Worm (Caenorhabditis elegans) whole organism, late embryonic: ENCODE measurements around the gene C50D2.7.

Experiments
- K02D7.2 ChIP-seq: sonication (generic microtip); optimal IDR thresholded peaks from 2 replicates; lab custom pipeline; 2017; ENCODE audit warnings: mild to moderate bottlenecking, missing genetic modification characterization, missing compliant biosample characterization
- K09A11.1 ChIP-seq: sonication (generic microtip); optimal IDR thresholded peaks from 2 replicates; lab custom pipeline; 2017; ENCODE audit warnings: antibody characterized with exemption, mild to moderate bottlenecking, missing genetic modification characterization, missing compliant biosample characterization; ENCODE audit not compliant: insufficient read depth
- ceh-2 ChIP-seq: sonication (generic microtip); optimal IDR thresholded peaks from 2 replicates; lab custom pipeline; 2016; ENCODE audit warnings: missing genotype, missing genetic modification characterization, missing compliant biosample characterization
- ceh-48 ChIP-seq: sonication (generic microtip); optimal IDR thresholded peaks from 2 replicates; lab custom pipeline; 2016; ENCODE audit warnings: missing genetic modification characterization, inconsistent platforms, missing compliant biosample characterization
- dve-1 ChIP-seq: sonication (generic microtip); optimal IDR thresholded peaks from 2 replicates; lab custom pipeline; 2017; ENCODE audit warnings: antibody characterized with exemption, mild to moderate bottlenecking, missing genetic modification characterization, missing compliant biosample characterization
- elt-4 ChIP-seq: sonication (generic microtip); optimal IDR thresholded peaks from 2 replicates; lab custom pipeline; 2016; ENCODE audit warnings: missing genetic modification characterization, missing compliant biosample characterization
- fkh-10 ChIP-seq: fragments of 150-350 bp; optimal IDR thresholded peaks from 2 replicates; lab custom pipeline; 2014; ENCODE audit warnings: missing biosample characterization, missing genetic modification reagents, missing genetic modification characterization
- lin-11 ChIP-seq: fragments of 200-800 bp; sonication (Bioruptor generic); optimal IDR thresholded peaks from 2 replicates; lab custom pipeline; 2018; ENCODE audit warnings: mild to moderate bottlenecking, missing genetic modification characterization, missing compliant biosample characterization
- nfya-1 ChIP-seq: sonication (generic microtip); optimal IDR thresholded peaks from 2 replicates; lab custom pipeline; 2017; ENCODE audit warnings: missing genetic modification characterization, mild to moderate bottlenecking, missing compliant biosample characterization, antibody characterized with exemption, moderate library complexity
- nhr-11 ChIP-seq: fragments of 150-350 bp; optimal IDR thresholded peaks from 2 replicates; lab custom pipeline; 2014; ENCODE audit warnings: missing biosample characterization, missing genetic modification characterization
- rnt-1 ChIP-seq: sonication (generic microtip); optimal IDR thresholded peaks from 2 replicates; lab custom pipeline; 2016; ENCODE audit warnings: missing genetic modification characterization, missing compliant biosample characterization
- zip-5 ChIP-seq: sonication (generic microtip); optimal IDR thresholded peaks from 2 replicates; lab custom pipeline; 2016; ENCODE audit warnings: missing genetic modification characterization, missing compliant biosample characterization

DNA sequence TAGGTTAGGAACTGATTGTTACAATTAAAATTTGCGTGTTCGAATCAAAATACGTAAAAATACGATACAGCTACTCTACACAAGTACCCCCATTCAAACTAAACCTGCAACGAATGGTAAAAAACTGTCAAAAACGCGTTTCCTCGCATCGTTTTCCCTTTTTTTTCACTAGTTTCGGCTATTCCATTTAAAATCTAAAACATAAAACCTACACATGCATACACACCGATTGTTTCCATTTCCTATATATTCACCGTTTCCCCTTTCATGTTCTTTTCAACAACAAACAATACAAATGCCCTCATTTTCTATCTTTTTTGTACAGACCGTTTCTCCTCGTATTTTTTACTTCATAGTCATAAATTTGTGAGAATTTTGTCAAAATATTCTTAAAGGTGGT is 26.3 kb downstream of the C50D2.7 start:
- TF ChIP-seq nfya-1 (tag; lab: Kevin White, UChicago) (no peak), zip-5 (no peak), ceh-2 (tag; lab: Kevin White, UChicago) (no peak), nhr-11 (tag; lab: Kevin White, UChicago) (no peak), rnt-1 (no peak), K02D7.2 (tag; lab: Kevin White, UChicago) (no peak), dve-1 (tag; lab: Kevin White, UChicago) (no peak), lin-11 (no peak), fkh-10 (GFP tag; lab: Kevin White, UChicago) (no peak), K09A11.1 (tag; lab: Kevin White, UChicago) (no peak), elt-4 (tag; lab: Kevin White, UChicago) (no peak), ceh-48 (tag; lab: Kevin White, UChicago) (no peak)
